Fruit fly (Drosophila melanogaster): ENCODE results near the gene lqfR.

lqfR gene

DNA sequence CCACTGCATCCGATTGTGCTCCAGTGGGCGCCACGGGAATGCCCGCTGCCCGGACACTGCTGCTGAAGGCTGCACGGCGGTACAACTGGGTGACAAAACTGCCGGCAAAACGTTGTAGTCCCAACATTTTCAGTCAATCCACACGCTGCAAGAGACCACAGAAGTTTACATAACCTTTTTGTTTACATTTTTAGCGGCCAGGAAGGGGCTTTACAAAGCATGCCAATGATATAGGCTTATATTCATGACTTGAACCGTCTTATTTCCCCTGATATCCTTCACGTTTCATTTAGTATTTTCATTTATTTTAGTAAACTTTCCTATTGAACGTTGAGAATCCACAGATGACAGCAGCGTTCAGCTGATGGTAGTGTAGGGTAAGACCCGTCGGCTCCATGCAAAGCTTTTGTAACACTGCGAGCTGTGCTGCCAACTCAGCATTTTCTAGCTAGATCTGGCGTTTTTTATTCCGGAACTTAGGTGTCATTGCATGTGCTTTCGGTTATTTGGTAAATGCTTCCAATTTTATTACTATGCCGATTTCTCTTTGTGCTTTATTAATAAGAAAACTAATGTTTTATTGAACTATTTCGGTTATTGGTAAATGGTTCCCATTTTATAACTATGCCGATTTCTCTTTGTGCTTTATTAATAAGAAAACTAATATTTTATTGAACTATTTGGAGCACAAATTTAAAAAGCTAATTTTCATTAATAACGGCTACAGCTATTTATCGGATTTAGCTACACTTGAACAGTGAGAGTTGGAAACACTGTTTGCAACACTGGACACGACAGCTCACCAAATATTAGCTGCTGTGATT, at the start of gene lqfR, which contains the start of gene CG13850:
TSS of gene lqfR (plus strand) at position 765 of the 824 bp plus-strand sequence.
TSS of gene CG13850 (minus strand) at position 379 of the 824 bp plus-strand sequence.
- TF ChIP-seq CG17801 (GFP tag; optimal IDR thresholded peaks at IDR 0.05; ENCODE audit: partially characterized antibody) = peak; percentile 50

- TF ChIP-seq CG17801 (GFP tag; optimal IDR thresholded peaks at IDR 0.05; ENCODE audit: partially characterized antibody) = peak; percentile 82
These were observed 48.7 kb upstream of the lqfR start, which contains the start of the genes JMJD6, CG7071 and Muted for dm6 chr3R:22362218-22362907. Gene JMJD6, minus strand, starts transcription at chr3R:22362371. Gene CG7071, plus strand, starts transcription at chr3R:22362620. Gene Muted, plus strand, starts transcription at chr3R:22362620.

DNA sequence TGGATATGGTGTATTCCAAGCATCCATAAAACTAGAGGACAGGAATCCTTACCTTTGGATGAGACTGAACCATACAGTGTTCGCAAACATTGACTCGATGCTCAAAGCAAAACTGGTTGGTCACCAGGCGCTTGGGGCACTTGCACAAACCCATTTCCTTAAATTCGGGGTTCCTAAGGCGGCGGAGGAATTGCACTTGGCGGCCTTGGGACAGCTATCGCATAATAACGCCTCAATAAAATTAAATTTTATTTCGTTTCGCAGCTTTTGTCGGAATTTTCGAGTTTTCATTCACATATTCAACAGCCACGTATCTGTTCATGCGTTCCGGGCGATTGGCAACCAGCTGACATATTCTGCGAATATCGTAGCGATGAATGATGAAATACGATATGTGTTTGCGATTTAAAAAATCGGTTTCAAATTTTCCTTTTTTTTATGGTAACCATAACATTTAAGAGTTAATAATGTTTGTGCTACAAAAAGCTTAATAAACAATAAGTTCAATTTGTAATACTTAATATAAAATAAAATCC, 45.4 kb upstream of the lqfR start, which contains the start of gene CG5382:
TSS of gene CG5382 (minus strand) at position 324 of the 536 bp plus-strand sequence.
- TF ChIP-seq CG17801 (GFP tag; optimal IDR thresholded peaks at IDR 0.05; ENCODE audit: partially characterized antibody) = peak; percentile 26

- peak; percentile 87 for TF ChIP-seq CG17801 (GFP tag; optimal IDR thresholded peaks at IDR 0.05; ENCODE audit: partially characterized antibody)
These were observed 43.7 kb upstream of the lqfR start, which contains the start of the genes Polr3F and PyK for dm6 chr3R:22367126-22368076. Gene Polr3F, minus strand, starts transcription at chr3R:22367373. Gene PyK, plus strand, starts transcription at chr3R:22367536.

DNA sequence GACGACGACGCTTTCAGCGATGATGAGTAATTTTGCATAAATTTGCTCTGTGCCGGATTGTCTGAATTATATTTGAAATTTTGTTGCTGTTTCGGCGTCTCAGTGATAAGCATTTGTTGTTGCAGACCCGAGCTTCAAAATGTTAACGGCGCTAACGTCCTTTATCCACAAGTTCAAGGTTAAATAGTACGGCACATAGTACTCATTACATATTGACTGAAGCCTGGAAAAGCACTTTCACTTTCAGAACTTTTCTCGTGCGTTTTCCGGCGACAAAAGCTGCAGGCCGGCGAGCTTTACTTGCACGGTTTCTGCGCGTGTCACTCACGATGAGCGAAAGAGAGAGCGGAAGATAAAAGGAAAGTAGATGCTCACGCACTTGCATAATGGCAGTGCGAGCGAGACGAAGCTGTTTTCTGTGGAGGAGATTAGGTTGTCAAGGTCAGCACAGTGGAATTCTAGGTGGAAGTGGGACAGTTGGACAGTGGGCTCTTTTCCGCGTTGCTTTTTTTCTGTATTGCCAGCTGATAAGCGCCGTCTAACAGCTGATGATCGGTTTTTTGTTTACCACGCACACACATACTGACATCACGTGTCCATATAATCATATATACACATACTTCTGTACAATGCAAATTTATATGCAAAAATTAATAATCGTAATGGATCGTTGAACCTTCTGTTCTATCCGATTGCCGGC, 42.9 kb upstream of the lqfR start:
- TF ChIP-seq CG17801 (GFP tag; optimal IDR thresholded peaks at IDR 0.05; ENCODE audit: partially characterized antibody) = no peak

DNA sequence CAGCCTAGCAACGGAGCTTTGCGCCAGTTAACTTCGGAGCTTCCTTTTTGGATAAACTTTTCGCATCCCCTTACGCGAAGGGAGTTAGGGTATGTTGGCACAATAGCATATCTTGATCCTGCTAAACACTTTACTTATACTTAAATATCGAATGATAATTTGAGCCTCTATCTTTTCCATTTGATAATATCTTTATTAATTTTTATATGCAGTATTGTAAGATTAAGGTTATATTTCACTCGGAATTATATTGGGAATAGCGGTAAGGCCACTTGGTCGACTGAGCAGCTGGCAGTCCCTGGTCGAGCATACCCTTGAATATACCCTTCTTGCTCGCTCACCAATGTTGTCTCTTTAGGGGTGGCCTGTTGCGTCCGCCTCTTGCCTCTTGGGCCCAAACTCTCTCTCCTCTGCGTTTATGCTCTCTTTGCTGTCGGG, 42.3 kb upstream of the lqfR start:
- no peak for TF ChIP-seq CG17801 (GFP tag; optimal IDR thresholded peaks at IDR 0.05; ENCODE audit: partially characterized antibody)

- TF ChIP-seq CG17801 (GFP tag; optimal IDR thresholded peaks at IDR 0.05; ENCODE audit: partially characterized antibody) = no peak
These were observed 38.6 kb upstream of the lqfR start, which contains the start of gene CG7069 for dm6 chr3R:22372535-22372934. Gene CG7069, plus strand, starts transcription at chr3R:22372835.

DNA sequence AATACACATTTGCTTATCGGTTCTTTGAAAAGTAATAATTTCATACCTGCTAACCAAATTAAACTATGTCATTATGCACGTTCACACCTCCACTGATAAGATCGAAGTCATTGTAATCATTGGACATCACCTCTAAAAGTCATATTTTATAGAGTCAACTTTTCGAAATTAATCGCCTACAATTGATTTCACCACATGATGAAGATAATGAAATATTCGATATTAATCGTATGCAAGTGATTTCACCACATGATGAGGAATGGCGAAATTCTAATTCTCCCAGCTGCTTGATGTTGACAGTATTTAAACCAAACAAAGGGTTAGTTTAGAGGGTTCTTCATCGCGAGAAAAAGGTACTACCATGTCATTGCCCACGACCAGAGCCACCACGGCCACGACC, 35.4 kb upstream of the lqfR start, which contains the start of gene CG18596:
TSS of gene CG18596 (plus strand) at position 250 of the 400 bp plus-strand sequence.
- peak; percentile 44 for TF ChIP-seq CG17801 (GFP tag; optimal IDR thresholded peaks at IDR 0.05; ENCODE audit: partially characterized antibody)

DNA sequence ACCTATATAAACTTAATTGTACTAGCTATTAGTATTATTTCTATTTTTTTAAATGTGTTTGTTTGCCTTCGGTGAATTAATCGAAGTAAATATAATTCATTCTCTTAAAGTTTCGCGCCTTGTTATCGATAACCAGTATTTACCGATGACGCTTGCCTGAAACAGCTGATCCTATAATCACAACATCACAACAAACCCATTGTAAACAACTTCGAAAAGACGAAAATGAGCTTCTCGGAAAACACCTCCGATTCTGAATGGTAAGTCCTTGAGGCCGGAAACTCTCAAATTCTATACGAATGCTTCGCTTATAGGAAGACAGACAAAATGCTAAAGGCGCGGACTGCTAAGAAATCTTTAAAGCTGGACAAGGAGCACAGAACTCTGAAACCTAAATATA, 31.2 kb upstream of the lqfR start, which contains the start of gene CG34149:
TSS of gene CG34149 (plus strand) at position 187 of the 400 bp plus-strand sequence.
- TF ChIP-seq CG17801 (GFP tag; optimal IDR thresholded peaks at IDR 0.05; ENCODE audit: partially characterized antibody) = no peak

dm6 chr3R:22381077-22381476, 30.0 kb upstream of the lqfR start, which contains the start of gene CG43342:
Gene CG43342, plus strand, starts transcription at chr3R:22381340.
- TF ChIP-seq CG17801 (GFP tag; optimal IDR thresholded peaks at IDR 0.05; ENCODE audit: partially characterized antibody) = no peak

DNA sequence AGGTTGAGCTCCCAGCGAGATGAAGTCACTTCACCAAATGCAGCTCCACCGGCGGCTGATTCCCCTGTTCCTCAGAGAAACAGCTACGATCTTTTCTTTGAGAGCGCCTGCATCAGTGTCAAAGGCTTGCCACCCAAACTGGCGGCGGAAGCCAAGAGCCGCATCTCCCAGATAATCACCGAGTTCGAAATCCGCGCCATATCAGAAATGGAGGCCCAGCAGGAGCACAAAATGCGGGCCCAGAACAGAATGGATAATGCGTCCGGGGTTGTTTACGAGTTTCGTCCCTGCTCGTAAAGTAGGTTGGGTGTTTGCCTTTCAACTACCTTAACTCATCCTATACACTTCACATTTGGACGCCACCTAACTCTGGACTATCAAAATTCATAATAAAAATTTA, 29.4 kb upstream of the lqfR start, which contains the start of gene Gpdh3:
TSS of gene Gpdh3 (plus strand) at position 301 of the 400 bp plus-strand sequence.
- TF ChIP-seq CG17801 (GFP tag; optimal IDR thresholded peaks at IDR 0.05; ENCODE audit: partially characterized antibody) = no peak

dm6 chr3R:22389614-22390013, 21.5 kb upstream of the lqfR start, which contains the start of the genes CAH8 and CG7059:
Gene CAH8, minus strand, starts transcription at chr3R:22389714.
Gene CG7059, plus strand, starts transcription at chr3R:22389780.
- no peak for TF ChIP-seq CG17801 (GFP tag; optimal IDR thresholded peaks at IDR 0.05; ENCODE audit: partially characterized antibody)

- no peak for TF ChIP-seq CG17801 (GFP tag; optimal IDR thresholded peaks at IDR 0.05; ENCODE audit: partially characterized antibody)
These were observed 21.0 kb upstream of the lqfR start for dm6 chr3R:22390109-22390508.

Measured in ovary, adult (tissue).